Fruit fly (Drosophila melanogaster) whole organism, embryonic: Measurements from ENCODE around the gene CG17191.

Source experiments
- Bdp1 ChIP-seq: fragments of 200-800 bp; sonication (Bioruptor generic); optimal IDR thresholded peaks from 3 replicates; lab custom pipeline; 2016; ENCODE audit warnings: missing biosample characterization, missing genetic modification characterization
- CG10543 ChIP-seq: fragments of 200-800 bp; sonication (Bioruptor generic); optimal IDR thresholded peaks from 3 replicates; lab custom pipeline; 2017; ENCODE audit warnings: missing biosample characterization, mild to moderate bottlenecking, missing genetic modification characterization, moderate library complexity
- CG18011 ChIP-seq: fragments of 200-800 bp; sonication (Bioruptor generic); optimal IDR thresholded peaks from 2 replicates; lab custom pipeline; 2017; ENCODE audit warnings: missing biosample characterization, missing genetic modification characterization, mild to moderate bottlenecking, moderate library complexity, missing genotype
- CG32767 ChIP-seq: fragments of 200-800 bp; sonication (Bioruptor generic); IDR thresholded peaks from 2 replicates; pipeline ENCODE4 v1.3.6; 2022; ENCODE audit warnings: missing biosample characterization, missing genetic modification characterization
- CG8290 ChIP-seq, 3 experiments: fragments of 200-800 bp; sonication (Bioruptor generic); optimal IDR thresholded peaks; 2 replicates each; lab custom pipeline; 2016 to 2019; ENCODE audit warnings: missing biosample characterization in 3 of 3, missing genetic modification characterization in 3 of 3, mild to moderate bottlenecking in 2 of 3, moderate library complexity in 1 of 3
- CoRest ChIP-seq: fragments of 200-800 bp; sonication (Bioruptor generic); optimal IDR thresholded peaks from 3 replicates; lab custom pipeline; 2018; ENCODE audit warnings: missing biosample characterization, mild to moderate bottlenecking, missing genetic modification characterization, moderate library complexity
- btn ChIP-seq: fragments of 200-800 bp; sonication (Bioruptor generic); optimal IDR thresholded peaks from 2 replicates; lab custom pipeline; 2016; ENCODE audit warnings: missing biosample characterization, missing genetic modification characterization
- inv ChIP-seq: fragments of 200-800 bp; sonication (Bioruptor generic); IDR thresholded peaks from 2 replicates; pipeline ENCODE4 v1.3.6; 2022; ENCODE audit warnings: missing biosample characterization, missing genetic modification characterization; ENCODE audit not compliant: partially characterized antibody
- org-1 ChIP-seq: fragments of 200-800 bp; sonication (Bioruptor generic); optimal IDR thresholded peaks from 2 replicates; lab custom pipeline; 2017; ENCODE audit warnings: missing biosample characterization, missing genetic modification characterization
- sob ChIP-seq: fragments of 200-800 bp; sonication (Bioruptor generic); IDR thresholded peaks from 2 replicates; pipeline ENCODE4 v1.3.6; 2022; ENCODE audit warnings: missing biosample characterization, missing genetic modification characterization

DNA sequence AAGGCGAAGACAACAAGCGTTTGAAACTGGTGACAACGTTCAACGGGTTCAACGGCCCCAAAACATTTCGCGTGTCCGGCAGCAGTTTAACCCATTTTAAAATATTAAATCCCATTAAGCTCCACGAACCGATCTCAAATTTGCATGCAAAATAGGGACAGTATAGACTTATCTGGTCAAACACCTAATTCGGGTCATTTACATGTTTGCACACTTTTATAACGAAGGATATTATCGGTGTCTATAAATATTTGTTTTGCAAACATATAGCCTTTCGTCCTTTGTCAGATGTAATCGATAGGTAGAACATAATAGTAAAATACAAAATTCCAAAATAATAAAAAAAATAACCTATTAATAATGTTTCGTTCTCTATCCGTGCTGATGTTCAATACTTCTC lies 42.4 kb upstream of the CG17191 start, which contains the start of gene CG34292:
- no peak for TF ChIP-seq CG10543 (GFP tag; lab: Kevin White, UChicago)
- no peak for TF ChIP-seq CG32767
- no peak for TF ChIP-seq CG18011 (GFP tag; lab: Kevin White, UChicago)
- TF ChIP-seq CG8290 (GFP tag; optimal IDR thresholded peaks at IDR 0.05; lab: Kevin White, UChicago): no peak
- TF ChIP-seq CG8290 (tag; optimal IDR thresholded peaks at IDR 0.05; lab: Kevin White, UChicago): no peak
- TF ChIP-seq btn (GFP tag; lab: Kevin White, UChicago): no peak
- TF ChIP-seq CoRest (tag; lab: Kevin White, UChicago): no peak
- TF ChIP-seq org-1: no peak
- no peak for TF ChIP-seq inv (GFP tag; lab: Robert Waterston, UW)
- no peak for TF ChIP-seq sob (GFP tag; lab: Robert Waterston, UW)
- TF ChIP-seq Bdp1: no peak
